Worm (Caenorhabditis elegans): ENCODE data around the gene T01B6.1.

- TF ChIP-seq ama-1 (optimal IDR thresholded peaks at IDR 0.05) (no peak), ama-1 (GFP tag; optimal IDR thresholded peaks at IDR 0.05) (no peak), pha-4 (tag; optimal IDR thresholded peaks at IDR 0.05) (no peak), madf-10 (tag; optimal IDR thresholded peaks at IDR 0.05) (no peak), snpc-1.3 (tag; optimal IDR thresholded peaks at IDR 0.05; ENCODE audit: insufficient read depth) (no peak), bed-2 (GFP tag; IDR thresholded peaks at IDR 0.05) (no peak), unc-130 (GFP tag; optimal IDR thresholded peaks at IDR 0.05) (no peak), snpc-4 (GFP tag; optimal IDR thresholded peaks at IDR 0.05) (no peak), snpc-4 (tag; optimal IDR thresholded peaks at IDR 0.05) (no peak), tbx-9 (tag; optimal IDR thresholded peaks at IDR 0.05; ENCODE audit: borderline replicate concordance) (no peak), ceh-100 (GFP tag; IDR thresholded peaks at IDR 0.05) (no peak), ztf-6 (GFP tag; IDR thresholded peaks at IDR 0.05) (no peak), nfya-1 (tag; optimal IDR thresholded peaks at IDR 0.05; ENCODE audit: borderline replicate concordance, insufficient read depth) (no peak), ceh-91 (GFP tag; IDR thresholded peaks at IDR 0.05) (no peak)
Observed at ce11 chrX:2287977-2288387, 47.5 kb upstream of the T01B6.1 start.
